Fruit fly (Drosophila melanogaster) whole organism, larva: ENCODE results near the gene CG34300.

Source experiments
- noc ChIP-seq: fragments of 200-800 bp; sonication (Bioruptor generic); optimal IDR thresholded peaks from 3 replicates; lab custom pipeline; 2019; ENCODE audit warnings: missing biosample characterization, mild to moderate bottlenecking, missing genetic modification characterization, moderate library complexity

Gene CG34300

DNA sequence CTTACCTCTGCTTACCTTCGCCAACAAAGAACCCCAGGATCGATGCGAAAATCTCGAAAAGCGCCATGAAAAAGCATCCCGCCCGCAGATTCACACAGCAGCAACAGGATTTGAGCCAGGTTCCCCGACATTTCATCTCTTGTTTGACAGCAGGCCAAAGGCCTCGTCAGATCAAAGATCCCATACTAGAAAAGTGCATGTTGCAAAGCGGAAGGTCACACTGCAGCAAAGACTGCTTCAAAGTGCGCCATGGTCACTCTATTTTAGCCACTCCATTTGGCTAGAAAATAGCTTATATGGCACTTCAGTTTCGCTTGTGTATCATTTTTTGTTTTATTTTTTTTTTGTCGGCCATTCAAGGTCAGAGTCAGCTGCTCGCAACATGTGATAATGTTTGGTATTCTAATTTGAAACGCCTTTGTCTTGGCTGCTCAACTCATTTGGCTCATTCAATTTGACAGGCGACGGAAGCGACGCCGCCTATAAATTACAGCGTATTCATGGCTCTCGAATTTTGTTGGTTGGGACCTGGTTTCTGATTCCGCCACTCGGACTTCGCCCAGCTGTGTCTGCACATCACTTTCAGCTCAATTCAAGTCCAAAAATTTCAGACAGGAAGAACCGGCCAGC lies at the start of gene CG34300:
Gene CG34300, minus strand, starts transcription at position 136 of the 630 bp plus-strand sequence.
- no peak for TF ChIP-seq noc (tag; lab: Kevin White, UChicago)

DNA sequence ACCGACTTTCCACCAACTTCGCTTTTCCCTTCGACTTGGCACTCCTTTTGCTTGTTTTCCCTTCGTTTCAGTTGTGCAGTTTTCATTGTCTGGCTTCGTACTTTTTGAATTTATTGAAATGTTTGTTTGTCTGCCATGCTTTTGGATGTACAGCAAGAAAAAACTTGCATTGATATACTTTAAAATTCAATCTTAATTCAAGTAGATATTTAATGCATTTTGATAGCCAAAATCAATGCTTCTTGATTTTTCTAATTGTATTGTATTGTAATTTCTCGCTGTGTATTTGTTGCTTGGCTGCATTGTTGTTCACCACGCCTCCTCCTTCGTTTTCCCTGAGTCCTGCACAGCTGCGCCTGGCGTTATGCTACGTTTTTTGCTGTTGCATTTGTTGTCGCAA lies 48.3 kb upstream of the CG34300 start:
- no peak for TF ChIP-seq noc (tag; lab: Kevin White, UChicago)

DNA sequence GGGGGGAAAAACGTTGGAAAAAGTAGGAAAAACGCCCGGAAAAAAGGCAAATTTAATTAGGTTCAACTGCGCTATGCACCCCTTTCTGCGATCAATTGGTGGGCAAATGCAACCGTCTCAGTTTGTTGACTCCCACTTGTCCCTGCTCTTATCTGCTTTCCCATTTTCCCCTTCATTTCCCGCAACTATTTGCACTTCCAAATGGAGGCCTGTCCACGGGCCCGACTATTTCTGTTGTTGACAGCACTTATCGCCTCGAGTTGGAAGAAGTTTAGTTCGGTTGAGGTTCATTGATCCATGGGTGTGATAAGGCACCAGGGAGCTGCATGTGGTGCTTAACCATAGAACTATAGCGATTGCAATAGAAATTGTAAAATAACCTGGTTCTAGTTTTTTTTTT lies 46.2 kb upstream of the CG34300 start:
- no peak for TF ChIP-seq noc (tag; lab: Kevin White, UChicago)

DNA sequence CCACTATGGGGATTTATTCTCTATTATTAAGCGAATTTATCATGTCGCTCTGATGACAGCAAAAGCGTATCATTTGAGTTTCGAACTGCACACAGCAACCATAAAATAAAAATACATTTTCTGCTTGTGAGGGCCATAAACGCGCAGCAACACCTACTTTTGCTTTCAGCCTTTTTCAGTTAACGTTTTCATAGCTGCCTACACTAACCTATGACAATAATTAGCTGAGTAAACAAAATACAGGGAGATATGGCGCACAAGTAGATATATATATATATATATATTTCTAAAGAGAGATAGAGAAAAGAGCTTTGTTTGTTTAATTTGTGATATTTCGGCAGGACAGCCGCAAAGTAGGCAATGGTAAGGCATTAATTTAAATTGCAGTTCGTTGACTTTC lies 39.0 kb upstream of the CG34300 start:
- no peak for TF ChIP-seq noc (tag; lab: Kevin White, UChicago)

DNA sequence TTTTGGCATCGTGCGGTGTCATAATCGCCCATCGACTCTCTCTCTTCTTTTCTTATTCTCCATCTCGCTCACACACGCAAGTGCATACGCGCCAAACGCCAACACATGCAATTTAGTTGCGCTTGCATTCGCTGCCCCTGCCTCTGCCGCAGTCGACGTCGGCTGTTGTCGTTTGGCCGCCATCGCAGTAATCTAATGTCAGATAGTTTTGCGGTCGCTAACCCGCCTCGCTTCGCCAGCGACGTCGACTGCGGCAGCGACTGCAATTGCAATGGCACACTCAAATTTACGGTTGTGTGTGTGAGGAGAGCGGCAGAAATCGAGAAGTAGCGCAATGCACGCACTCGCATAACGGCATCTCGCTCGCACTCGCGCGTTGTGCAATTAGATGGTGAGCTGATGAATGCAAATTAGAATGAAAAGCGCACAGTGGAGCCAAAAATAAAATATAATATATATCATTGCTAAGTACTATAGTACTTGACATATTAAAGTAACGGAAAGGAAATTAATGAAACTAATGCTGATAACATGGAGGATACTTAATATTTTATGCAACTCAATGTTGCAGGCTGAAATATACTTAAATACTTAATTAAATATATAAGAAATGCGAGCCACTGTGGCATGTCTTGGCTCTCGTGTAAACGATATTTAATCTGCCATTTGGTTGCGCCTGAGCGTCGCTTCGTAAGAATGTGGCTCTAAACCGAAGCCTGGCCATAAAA lies 37.9 kb upstream of the CG34300 start:
- TF ChIP-seq noc (tag; lab: Kevin White, UChicago), result no peak

DNA sequence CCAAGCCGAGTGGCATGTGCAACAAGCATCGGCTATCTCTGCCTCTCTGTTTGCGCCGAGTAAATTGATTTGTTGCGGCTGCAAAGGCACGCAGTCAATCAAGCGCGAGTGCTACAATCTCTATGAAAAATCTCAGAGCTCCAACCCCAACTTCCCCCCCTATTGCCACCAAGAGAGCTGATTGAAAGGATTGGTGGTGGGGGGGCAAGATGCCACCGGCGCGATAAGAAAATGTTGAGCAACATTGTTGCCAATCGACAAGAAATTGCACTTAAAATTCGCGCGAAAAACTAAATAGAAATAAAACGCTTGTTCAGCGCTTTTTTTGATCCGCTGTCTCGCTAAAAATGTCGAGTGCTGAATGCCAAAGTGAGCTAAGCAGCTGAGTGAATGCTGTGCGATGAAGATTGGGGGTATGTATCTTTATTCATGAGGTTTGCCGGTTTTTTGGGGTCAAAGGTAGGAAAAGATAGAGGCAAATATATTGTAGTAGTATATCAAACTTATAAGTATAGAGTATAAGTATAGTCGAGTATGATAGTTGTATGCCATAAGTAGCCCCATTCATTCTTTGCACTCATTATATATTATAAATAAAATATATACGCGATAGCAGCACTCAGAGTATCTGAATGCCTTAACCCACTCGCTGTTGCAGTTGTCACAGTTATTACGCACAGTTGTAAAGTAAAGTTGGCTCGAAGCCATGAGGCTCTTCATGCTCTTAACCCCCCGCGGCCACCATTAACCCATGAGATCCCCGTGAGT lies 37.2 kb upstream of the CG34300 start:
- TF ChIP-seq noc (tag; lab: Kevin White, UChicago), result no peak

DNA sequence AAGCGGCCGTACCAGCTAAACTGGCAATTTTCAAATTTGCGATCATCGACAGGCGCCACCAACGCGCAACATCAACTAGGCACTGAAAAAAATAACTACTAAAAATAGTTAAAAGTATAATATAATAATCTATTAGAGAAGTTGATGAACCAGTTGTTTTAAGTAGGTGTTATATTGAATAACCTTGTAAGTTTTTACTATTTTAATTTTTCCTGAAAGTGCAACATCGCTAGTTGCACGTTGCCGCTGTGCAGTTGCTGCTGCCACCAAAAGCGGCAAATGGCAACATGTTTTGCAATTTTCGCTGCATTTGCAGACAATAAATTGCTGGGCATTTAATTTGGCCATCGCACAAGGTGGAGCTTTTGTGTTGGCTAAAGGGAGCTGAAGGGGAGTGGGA lies 36.6 kb upstream of the CG34300 start:
- TF ChIP-seq noc (tag; lab: Kevin White, UChicago), result no peak

DNA sequence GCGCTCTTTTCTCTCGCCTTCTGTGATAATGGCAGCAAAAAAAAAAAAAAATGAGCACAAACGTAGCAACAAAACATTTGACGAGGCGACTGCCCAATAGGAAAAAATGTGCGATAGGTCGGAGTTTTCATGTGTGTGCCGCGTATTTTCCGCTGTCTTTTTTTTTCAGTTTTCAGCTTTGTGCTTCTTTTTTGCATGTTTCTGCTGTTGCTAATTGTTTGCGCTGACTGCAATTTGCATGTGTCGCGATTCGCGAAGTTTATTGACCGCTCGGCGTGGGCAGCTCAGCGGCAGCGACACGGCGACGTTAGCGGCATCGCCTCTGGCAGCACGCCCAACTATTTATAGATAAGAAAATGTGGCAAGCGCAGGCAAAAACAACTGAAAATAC lies 32.2 kb upstream of the CG34300 start:
- TF ChIP-seq noc (tag; lab: Kevin White, UChicago), result no peak

DNA sequence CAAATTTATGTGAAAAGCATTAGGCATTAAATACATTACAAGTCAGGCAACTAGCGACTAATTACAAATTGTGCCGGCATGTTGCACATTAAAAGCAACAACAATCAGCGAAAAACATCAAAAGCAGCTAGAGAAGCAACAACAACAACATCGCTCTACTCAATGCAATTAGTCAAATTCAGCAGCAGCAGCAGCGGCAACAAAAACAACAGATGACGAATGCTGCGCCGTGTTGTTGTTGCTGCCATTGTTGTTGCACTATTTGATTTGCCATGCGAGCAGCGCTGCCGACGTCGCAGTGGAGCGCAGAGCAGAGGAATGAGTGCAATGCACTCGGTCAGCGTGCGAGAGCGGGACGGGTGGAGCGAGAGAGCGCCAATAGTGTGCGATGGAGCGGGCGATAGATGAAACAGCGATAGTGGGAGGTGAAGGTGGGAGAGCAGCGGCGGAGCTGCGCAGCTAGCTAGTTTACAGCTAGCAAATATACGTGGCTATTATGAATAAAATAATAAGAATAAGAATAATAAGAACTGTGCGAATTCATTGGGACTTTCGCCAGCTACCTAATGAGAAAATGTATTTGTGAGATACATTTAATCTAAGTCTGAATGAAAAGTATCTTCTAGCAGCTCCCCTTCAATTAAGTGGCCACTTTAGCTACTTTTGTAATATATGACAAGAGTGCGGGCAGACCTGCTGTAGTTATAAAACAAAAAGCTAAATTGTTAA lies 31.6 kb upstream of the CG34300 start:
- TF ChIP-seq noc (tag; lab: Kevin White, UChicago), result peak; percentile 16

DNA sequence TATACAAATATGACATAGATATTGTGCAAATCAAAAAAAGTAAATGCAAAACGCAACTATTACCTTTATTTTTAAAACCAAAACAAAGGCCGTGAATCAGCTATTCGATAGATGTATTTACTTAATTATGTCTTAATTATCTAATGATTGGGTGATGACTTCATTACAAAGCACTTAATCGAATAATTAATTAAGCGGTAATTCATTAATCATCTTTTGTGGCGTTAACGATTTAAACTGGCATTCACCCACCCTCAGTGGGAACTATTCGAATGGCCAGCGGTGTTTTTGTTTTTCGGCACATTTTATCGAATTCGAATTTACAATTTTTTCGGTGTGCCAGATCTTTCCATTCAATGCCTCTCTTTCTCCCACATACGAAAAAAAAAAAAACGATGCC lies 31.0 kb upstream of the CG34300 start:
- no peak for TF ChIP-seq noc (tag; lab: Kevin White, UChicago)

DNA sequence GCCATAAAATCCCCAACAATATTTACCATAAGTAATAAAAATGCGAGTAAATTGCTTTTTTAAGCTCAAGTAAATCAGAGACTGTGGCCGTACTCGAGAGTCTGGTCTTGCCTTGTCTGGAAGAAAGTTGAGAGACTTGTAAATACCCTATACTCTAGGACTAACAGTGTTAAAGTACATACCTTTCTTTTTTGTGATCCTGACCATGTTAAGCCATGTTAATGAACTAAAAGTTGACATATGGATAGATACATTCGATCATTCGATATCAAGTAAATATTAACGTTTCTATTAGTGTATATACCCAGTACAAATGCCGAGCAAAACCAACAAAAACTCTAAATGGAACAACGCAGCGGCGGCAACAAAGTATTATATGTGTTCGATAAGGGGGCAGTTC lies 29.7 kb upstream of the CG34300 start:
- TF ChIP-seq noc (tag; lab: Kevin White, UChicago), result peak; percentile 37

DNA sequence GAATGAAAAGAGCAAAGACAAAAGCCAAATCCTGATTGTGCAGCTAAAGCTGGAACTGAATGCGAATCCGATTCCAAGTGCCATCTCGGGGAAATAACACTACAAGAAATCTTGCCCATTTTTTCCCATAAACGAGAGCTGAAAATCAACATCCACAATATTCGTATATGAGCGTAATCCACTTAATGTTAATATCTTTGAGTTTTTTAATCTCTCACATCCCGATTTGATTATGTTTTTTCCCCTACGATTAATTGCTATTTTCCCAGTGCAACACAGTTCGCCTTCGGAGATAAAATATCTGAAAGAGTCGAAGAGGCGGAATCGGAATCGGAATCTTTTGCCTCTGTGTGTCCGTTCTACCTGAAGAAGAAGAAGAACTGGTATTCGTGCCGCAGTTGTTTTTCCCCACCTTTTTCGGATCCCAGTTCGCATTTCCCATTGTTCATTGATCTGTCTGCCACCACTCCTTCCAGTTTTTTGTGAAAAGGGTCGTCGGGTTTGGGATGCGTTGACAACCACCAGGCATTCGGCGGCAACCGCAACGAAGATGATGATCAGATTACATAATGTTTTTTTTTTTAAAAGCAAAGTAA lies 28.0 kb upstream of the CG34300 start:
- no peak for TF ChIP-seq noc (tag; lab: Kevin White, UChicago)

DNA sequence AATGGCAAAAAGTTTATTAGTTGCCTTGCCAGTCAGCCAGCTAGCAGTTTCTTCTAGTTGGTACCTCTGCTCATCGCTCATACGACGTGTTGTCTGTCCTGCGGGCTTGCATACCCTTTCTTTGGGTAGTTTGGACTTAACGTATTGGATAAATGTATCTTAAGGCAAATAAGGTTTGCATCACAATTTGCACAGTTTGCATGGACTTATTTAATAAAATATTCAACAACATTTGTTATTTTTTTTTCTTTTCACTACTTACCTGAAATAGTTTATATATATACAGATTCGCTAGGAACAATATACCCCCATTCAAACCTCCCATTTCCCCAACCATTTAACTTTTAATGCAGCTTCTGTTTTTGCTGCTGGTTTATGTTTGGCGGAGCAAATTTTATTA lies 24.9 kb upstream of the CG34300 start:
- TF ChIP-seq noc (tag; lab: Kevin White, UChicago), result no peak

DNA sequence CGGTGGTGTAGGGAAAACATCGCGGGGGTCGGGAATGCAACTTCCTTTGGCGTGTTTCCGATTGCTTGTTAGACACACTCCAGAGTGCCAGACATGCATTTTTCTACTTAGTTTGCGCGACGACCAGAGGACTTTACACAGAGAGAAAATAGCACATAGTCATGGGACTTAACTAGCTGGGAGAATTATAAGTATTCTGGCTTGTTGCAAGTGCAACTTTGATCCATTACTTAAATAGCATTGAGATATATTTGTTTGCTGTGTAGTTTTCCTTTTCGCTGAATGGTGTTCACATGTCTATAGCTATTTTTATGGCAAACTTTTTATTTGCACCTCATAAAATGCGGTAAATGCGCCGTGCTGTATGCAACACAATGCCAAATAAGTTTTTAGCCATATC lies 23.4 kb upstream of the CG34300 start:
- no peak for TF ChIP-seq noc (tag; lab: Kevin White, UChicago)

DNA sequence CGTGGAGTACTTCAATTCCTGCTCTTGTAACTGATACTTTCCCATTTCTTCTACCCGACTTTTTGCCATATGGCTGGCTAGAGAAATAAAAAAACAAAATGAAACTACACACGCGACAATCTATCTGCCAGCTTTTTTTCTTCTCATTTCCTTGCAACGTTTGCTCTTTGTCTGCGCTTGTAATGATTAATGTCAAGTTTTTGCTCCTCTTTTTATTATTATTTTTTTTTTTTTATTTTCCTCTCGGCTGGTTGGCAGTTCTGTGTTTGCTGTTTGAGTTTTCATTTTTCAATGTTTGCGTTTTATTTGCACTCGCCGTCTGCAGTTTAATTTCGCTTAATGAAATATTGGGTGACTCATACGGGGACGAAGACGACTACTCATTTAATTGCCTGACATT lies 20.2 kb upstream of the CG34300 start:
- no peak for TF ChIP-seq noc (tag; lab: Kevin White, UChicago)
